Fruit fly (Drosophila melanogaster) whole organism, adult: Measurements from ENCODE around the gene Vinc.

Experiments used
- CG11617 ChIP-seq: fragments of 200-800 bp; sonication (Bioruptor generic); optimal IDR thresholded peaks from 2 replicates; lab custom pipeline; 2017; ENCODE audit warnings: mild to moderate bottlenecking, missing biosample characterization, missing genetic modification reagents, missing genetic modification characterization
- CG12768 ChIP-seq: fragments of 200-800 bp; sonication (Bioruptor generic); optimal IDR thresholded peaks from 2 replicates; lab custom pipeline; 2017; ENCODE audit warnings: missing biosample characterization, missing genetic modification characterization, mild to moderate bottlenecking, moderate library complexity, missing genetic modification reagents
- CG14711 ChIP-seq: fragments of 200-800 bp; sonication (Bioruptor generic); optimal IDR thresholded peaks from 2 replicates; lab custom pipeline; 2018; ENCODE audit warnings: missing biosample characterization, mild to moderate bottlenecking, missing genetic modification characterization, moderate library complexity
- CG1620 ChIP-seq: fragments of 200-800 bp; sonication (Bioruptor generic); optimal IDR thresholded peaks from 2 replicates; lab custom pipeline; 2016; ENCODE audit warnings: missing biosample characterization, missing genetic modification characterization
- CG33017 ChIP-seq: fragments of 200-800 bp; sonication (Bioruptor generic); optimal IDR thresholded peaks from 2 replicates; lab custom pipeline; 2018; ENCODE audit warnings: missing biosample characterization, mild to moderate bottlenecking, missing genetic modification characterization, moderate library complexity
- CG5204 ChIP-seq: fragments of 200-800 bp; sonication (Bioruptor generic); optimal IDR thresholded peaks from 2 replicates; lab custom pipeline; 2016; ENCODE audit warnings: missing biosample characterization, missing genetic modification characterization
- CG7045 ChIP-seq: fragments of 200-800 bp; sonication (Bioruptor generic); optimal IDR thresholded peaks from 2 replicates; lab custom pipeline; 2017; ENCODE audit warnings: missing biosample characterization, mild to moderate bottlenecking, missing genetic modification characterization
- CG7101 ChIP-seq: fragments of 200-800 bp; sonication (Bioruptor generic); optimal IDR thresholded peaks from 2 replicates; lab custom pipeline; 2018; ENCODE audit warnings: missing biosample characterization, mild to moderate bottlenecking, missing genetic modification characterization, moderate library complexity
- Clk ChIP-seq: fragments of 200-800 bp; sonication (Bioruptor generic); optimal IDR thresholded peaks from 2 replicates; lab custom pipeline; 2017; ENCODE audit warnings: missing biosample characterization, missing genetic modification characterization
- Crg-1 ChIP-seq: fragments of 200-800 bp; sonication (Bioruptor generic); optimal IDR thresholded peaks from 2 replicates; lab custom pipeline; 2016; ENCODE audit warnings: missing biosample characterization, missing genetic modification characterization
- Hr96 ChIP-seq: fragments of 200-800 bp; sonication (Bioruptor generic); optimal IDR thresholded peaks from 2 replicates; lab custom pipeline; 2016; ENCODE audit warnings: missing biosample characterization, missing genetic modification characterization
- Mnt ChIP-seq: fragments of 200-800 bp; sonication (Bioruptor generic); optimal IDR thresholded peaks from 2 replicates; lab custom pipeline; 2016; ENCODE audit warnings: missing biosample characterization, mild to moderate bottlenecking, missing genetic modification characterization
- bab1 ChIP-seq: fragments of 200-800 bp; sonication (Bioruptor generic); optimal IDR thresholded peaks from 3 replicates; lab custom pipeline; 2019; ENCODE audit warnings: missing biosample characterization, mild to moderate bottlenecking, missing genetic modification characterization, moderate library complexity
- cic ChIP-seq: fragments of 200-800 bp; sonication (Bioruptor generic); optimal IDR thresholded peaks from 2 replicates; lab custom pipeline; 2017; ENCODE audit warnings: missing biosample characterization, mild to moderate bottlenecking, missing genetic modification characterization, moderate library complexity
- cnc ChIP-seq, 2 experiments: fragments of >200 bp; optimal IDR thresholded peaks; 2 replicates each; lab custom pipeline; 2017
- kay ChIP-seq: fragments of 200-800 bp; sonication (Bioruptor generic); peaks from one replicate; lab custom pipeline; 2016; ENCODE audit warnings: missing biosample characterization, missing genetic modification characterization, borderline replicate concordance
- ovo ChIP-seq: fragments of 200-800 bp; sonication (Bioruptor generic); optimal IDR thresholded peaks from 2 replicates; lab custom pipeline; 2016; ENCODE audit warnings: missing biosample characterization, missing genetic modification characterization
- pad ChIP-seq: fragments of 200-800 bp; sonication (Bioruptor generic); optimal IDR thresholded peaks from 3 replicates; lab custom pipeline; 2017; ENCODE audit warnings: missing biosample characterization, missing genetic modification characterization, mild to moderate bottlenecking, moderate library complexity, missing genetic modification reagents
- tj ChIP-seq: fragments of 200-800 bp; sonication (Bioruptor generic); optimal IDR thresholded peaks from 3 replicates; lab custom pipeline; 2017; ENCODE audit warnings: missing biosample characterization, mild to moderate bottlenecking, missing genetic modification characterization, moderate library complexity
- toe ChIP-seq: fragments of 200-800 bp; sonication (Bioruptor generic); optimal IDR thresholded peaks from 2 replicates; lab custom pipeline; 2016; ENCODE audit warnings: missing biosample characterization, missing genetic modification characterization

Vinc gene

DNA sequence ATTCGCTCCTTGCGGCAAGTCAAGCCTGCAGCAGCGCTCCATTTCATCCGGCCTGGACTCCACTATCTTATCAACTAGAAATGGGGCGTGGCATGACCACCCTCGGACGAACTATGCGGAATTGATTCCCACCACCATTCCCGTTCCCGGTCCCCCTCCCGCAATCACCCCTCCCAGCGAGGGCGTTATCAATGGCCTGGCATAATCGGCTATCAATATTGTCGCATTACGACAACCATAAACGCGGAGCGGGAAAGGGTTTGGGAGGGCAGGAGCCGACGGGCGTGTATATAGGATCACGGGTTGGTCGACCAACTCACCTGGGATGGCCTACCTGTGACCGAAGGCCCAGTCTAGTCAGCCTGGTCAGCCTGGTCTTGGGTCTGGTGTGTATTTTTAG, 29.2 kb downstream of the Vinc start:
- TF ChIP-seq toe (GFP tag; lab: Kevin White, UChicago) (no peak), CG7045 (GFP tag; lab: Kevin White, UChicago) (no peak), Mnt (GFP tag; lab: Kevin White, UChicago) (no peak), Clk (no peak), CG33017 (tag; lab: Kevin White, UChicago) (no peak), CG14711 (tag; lab: Kevin White, UChicago) (no peak), pad (GFP tag; lab: Kevin White, UChicago) (no peak)

DNA sequence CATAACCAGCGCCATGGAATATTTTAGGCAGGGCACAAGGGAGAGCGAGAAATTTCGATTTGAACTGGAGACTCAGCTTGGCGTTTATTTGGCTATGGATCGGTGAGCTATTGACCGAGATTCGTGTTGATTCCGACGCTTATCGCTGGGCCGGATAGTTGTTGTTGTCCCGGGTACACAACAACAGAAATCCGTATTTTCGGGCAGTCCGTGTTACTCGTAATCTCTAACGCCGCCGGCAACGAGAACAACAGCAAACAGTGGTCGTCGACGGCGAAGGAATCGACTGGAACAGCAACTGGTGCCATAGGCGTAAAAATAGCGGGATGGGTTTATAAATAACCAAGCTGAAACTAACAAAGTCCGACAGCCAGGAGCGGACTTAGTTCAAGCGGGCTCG, 30.5 kb downstream of the Vinc start:
- TF ChIP-seq Crg-1 (GFP tag; lab: Kevin White, UChicago) (no peak), pad (GFP tag; lab: Kevin White, UChicago) (no peak), CG14711 (tag; lab: Kevin White, UChicago) (no peak), kay (GFP tag; lab: Kevin White, UChicago) (no peak), CG11617 (no peak), CG12768 (GFP tag; lab: Kevin White, UChicago) (no peak), Clk (no peak), Hr96 (GFP tag; lab: Kevin White, UChicago) (no peak), CG1620 (GFP tag; lab: Kevin White, UChicago) (no peak), cic (GFP tag; lab: Kevin White, UChicago) (no peak), CG5204 (no peak)

DNA sequence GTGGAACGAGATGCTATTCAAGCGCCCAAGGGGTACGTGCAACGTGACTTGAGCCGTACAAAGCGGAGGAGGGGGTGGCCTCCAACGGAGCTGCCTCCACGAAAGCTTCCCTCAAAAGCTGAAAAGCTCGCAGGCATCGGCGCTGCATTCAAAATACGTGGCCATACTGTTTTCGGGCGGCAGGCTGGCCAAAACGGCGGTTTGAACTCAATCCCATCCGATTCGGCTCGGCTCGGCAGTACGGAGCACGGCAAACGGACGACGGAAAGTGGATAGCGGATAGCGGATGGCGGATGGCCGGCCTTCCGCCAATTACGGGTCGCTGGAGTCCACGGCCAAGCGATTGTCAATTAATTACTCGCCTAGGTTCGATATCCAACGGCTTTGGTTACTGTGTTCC, 33.5 kb downstream of the Vinc start, which contains the start of gene Mct1:
TSS of gene Mct1 (plus strand) at position 301 of the 400 bp plus-strand sequence.
- no peak for TF ChIP-seq CG7045 (GFP tag; lab: Kevin White, UChicago)
- no peak for TF ChIP-seq toe (GFP tag; lab: Kevin White, UChicago)
- TF ChIP-seq pad (GFP tag; lab: Kevin White, UChicago), result no peak
- no peak for TF ChIP-seq CG14711 (tag; lab: Kevin White, UChicago)
- no peak for TF ChIP-seq Clk
- no peak for TF ChIP-seq CG11617
- TF ChIP-seq CG7101 (tag; lab: Kevin White, UChicago), result no peak
- no peak for TF ChIP-seq Mnt (GFP tag; lab: Kevin White, UChicago)
- no peak for TF ChIP-seq CG5204
- no peak for TF ChIP-seq bab1 (GFP tag; lab: Kevin White, UChicago)
- TF ChIP-seq cic (GFP tag; lab: Kevin White, UChicago), result no peak
- TF ChIP-seq CG33017 (tag; lab: Kevin White, UChicago), result no peak
- no peak for TF ChIP-seq ovo (GFP tag; lab: Kevin White, UChicago)
- TF ChIP-seq kay (GFP tag; lab: Kevin White, UChicago), result no peak
- no peak for TF ChIP-seq cnc (optimal IDR thresholded peaks at IDR 0.05; lab: Kevin White, UChicago)
- TF ChIP-seq tj (GFP tag; lab: Kevin White, UChicago), result no peak
- TF ChIP-seq CG1620 (GFP tag; lab: Kevin White, UChicago), result no peak

DNA sequence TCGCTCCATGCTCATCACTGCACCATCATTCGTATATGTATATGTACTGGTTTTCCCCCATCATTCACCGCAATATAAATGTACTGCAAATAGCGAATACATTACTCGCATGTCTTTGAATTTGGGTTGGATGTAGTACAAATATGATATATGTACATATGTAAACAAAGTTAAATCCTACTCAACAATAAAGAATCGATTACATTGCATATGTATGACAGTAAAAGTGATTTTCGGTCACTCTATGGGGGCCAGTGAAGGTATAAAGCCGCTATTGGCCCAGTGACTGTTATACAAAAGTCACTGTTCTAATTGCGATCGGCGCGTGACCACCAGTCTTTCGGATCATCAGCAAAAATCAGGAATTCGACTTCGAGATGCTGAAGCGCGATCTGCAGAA, 34.8 kb downstream of the Vinc start, which contains the start of gene CG3457:
TSS of gene CG3457 (plus strand) at position 301 of the 400 bp plus-strand sequence.
- peak; percentile 15 for TF ChIP-seq pad (GFP tag; lab: Kevin White, UChicago)
- TF ChIP-seq CG5204, result no peak

DNA sequence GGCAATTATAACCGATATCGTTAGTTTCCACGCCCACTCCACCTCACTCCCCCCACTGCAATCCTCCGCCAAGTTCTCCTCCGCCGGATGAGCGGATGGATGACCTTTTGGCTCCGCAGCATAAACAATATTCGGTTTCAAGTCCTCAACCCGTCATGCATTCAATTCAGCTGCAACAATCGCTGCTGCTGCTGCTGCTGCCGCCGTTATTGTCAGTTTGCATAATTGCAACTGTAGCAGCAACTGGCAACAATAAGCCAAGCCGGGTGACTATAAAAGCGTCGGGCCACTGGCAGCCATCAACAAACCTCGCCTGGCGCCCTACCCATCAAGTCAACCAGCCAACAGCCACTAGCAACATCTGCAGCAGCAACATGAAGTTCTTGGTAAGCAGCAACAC, 35.8 kb downstream of the Vinc start, which contains the start of gene CG17777:
TSS of gene CG17777 (plus strand) at position 301 of the 400 bp plus-strand sequence.
- no peak for TF ChIP-seq ovo (GFP tag; lab: Kevin White, UChicago)
- TF ChIP-seq pad (GFP tag; lab: Kevin White, UChicago), result no peak
- TF ChIP-seq CG11617, result no peak
- TF ChIP-seq CG33017 (tag; lab: Kevin White, UChicago), result no peak
- no peak for TF ChIP-seq cic (GFP tag; lab: Kevin White, UChicago)
- TF ChIP-seq CG5204, result no peak
- no peak for TF ChIP-seq CG12768 (GFP tag; lab: Kevin White, UChicago)
- TF ChIP-seq cnc (optimal IDR thresholded peaks at IDR 0.05; lab: Kevin White, UChicago), result no peak

dm6 chrX:2184563-2184962, 37.8 kb downstream of the Vinc start, which contains the start of the genes Nmd3 and CG17776:
TSS of gene Nmd3 (minus strand) at chrX:2184668.
TSS of gene CG17776 (plus strand) at chrX:2184725.
- peak; percentile 13 for TF ChIP-seq cic (GFP tag; lab: Kevin White, UChicago)
- peak; percentile 45 for TF ChIP-seq bab1 (GFP tag; lab: Kevin White, UChicago)
- TF ChIP-seq CG33017 (tag; lab: Kevin White, UChicago), result no peak
- TF ChIP-seq Mnt (GFP tag; lab: Kevin White, UChicago), result peak; percentile 99
- TF ChIP-seq CG7101 (tag; lab: Kevin White, UChicago), result peak; percentile 24
- peak; percentile 10 for TF ChIP-seq tj (GFP tag; lab: Kevin White, UChicago)
- TF ChIP-seq CG11617, result peak; percentile 5
- TF ChIP-seq CG14711 (tag; lab: Kevin White, UChicago), result no peak

DNA sequence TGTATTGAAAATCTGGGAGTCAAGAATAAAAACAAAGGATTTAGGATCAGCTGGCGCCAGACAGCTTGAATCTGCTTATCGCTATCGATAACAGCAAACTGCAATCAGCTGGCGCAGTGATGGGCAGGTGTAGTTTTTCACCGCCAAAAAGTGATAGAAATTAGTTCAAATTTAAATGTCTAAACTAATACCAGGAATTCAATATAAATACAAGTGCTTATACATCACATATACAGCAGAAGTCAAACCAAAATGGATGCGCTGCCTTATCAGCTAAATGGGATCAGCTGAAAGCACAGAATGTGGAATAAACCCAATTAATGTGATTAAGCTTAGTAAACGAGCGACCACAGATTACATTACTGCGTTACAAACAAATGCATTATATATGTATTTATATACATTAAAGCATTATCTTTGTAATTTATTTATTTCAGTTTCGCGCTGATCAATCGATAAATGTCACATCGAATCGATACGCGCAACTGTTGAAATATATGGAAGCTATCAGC, 41.6 kb downstream of the Vinc start, which contains the start of gene pn:
TSS of gene pn (plus strand) at position 462 of the 512 bp plus-strand sequence.
- TF ChIP-seq kay (GFP tag; lab: Kevin White, UChicago), result no peak
- no peak for TF ChIP-seq cnc (optimal IDR thresholded peaks at IDR 0.05; lab: Kevin White, UChicago)
- no peak for TF ChIP-seq CG7101 (tag; lab: Kevin White, UChicago)
- TF ChIP-seq Mnt (GFP tag; lab: Kevin White, UChicago), result peak; percentile 33
- TF ChIP-seq toe (GFP tag; lab: Kevin White, UChicago), result no peak
- TF ChIP-seq CG14711 (tag; lab: Kevin White, UChicago), result no peak
- no peak for TF ChIP-seq Hr96 (GFP tag; lab: Kevin White, UChicago)
- TF ChIP-seq CG33017 (tag; lab: Kevin White, UChicago), result no peak
- no peak for TF ChIP-seq CG1620 (GFP tag; lab: Kevin White, UChicago)
- no peak for TF ChIP-seq CG7045 (GFP tag; lab: Kevin White, UChicago)
- TF ChIP-seq pad (GFP tag; lab: Kevin White, UChicago), result no peak
- TF ChIP-seq cic (GFP tag; lab: Kevin White, UChicago), result peak; percentile 14
- no peak for TF ChIP-seq CG12768 (GFP tag; lab: Kevin White, UChicago)
- TF ChIP-seq CG5204, result no peak
- peak; percentile 6 for TF ChIP-seq bab1 (GFP tag; lab: Kevin White, UChicago)
- TF ChIP-seq CG11617, result peak; percentile 41
- TF ChIP-seq tj (GFP tag; lab: Kevin White, UChicago), result peak; percentile 31
- TF ChIP-seq ovo (GFP tag; lab: Kevin White, UChicago), result no peak
- no peak for TF ChIP-seq Crg-1 (GFP tag; lab: Kevin White, UChicago)
- TF ChIP-seq Clk, result no peak
